Worm (Caenorhabditis elegans) whole organism, L1 larva: ENCODE data around the gene R02D5.6.

Experiments used
- C16A3.4 ChIP-seq: fragments of 150-350 bp; optimal IDR thresholded peaks from 2 replicates; lab custom pipeline; 2014; ENCODE audit warnings: missing biosample characterization, missing genetic modification characterization
- Y116A8C.19 ChIP-seq: sonication (generic microtip); optimal IDR thresholded peaks from 2 replicates; lab custom pipeline; 2016; ENCODE audit warnings: missing compliant biosample characterization, missing genetic modification characterization, borderline replicate concordance
- aha-1 ChIP-seq: fragments of 150-350 bp; optimal IDR thresholded peaks from 2 replicates; lab custom pipeline; 2014; ENCODE audit warnings: missing biosample characterization, missing genetic modification characterization
- alr-1 ChIP-seq: fragments of 200-800 bp; sonication (Bioruptor generic); optimal IDR thresholded peaks from 2 replicates; lab custom pipeline; 2018; ENCODE audit warnings: borderline replicate concordance, mild to moderate bottlenecking, missing genetic modification characterization, missing compliant biosample characterization
- aly-2 ChIP-seq: fragments of 150-350 bp; optimal IDR thresholded peaks from 2 replicates; lab custom pipeline; 2014; ENCODE audit warnings: missing biosample characterization, missing genetic modification characterization
- ama-1 ChIP-seq: fragments of 150-350 bp; optimal IDR thresholded peaks from 2 replicates; lab custom pipeline; 2014
- blmp-1 ChIP-seq: fragments of 150-350 bp; optimal IDR thresholded peaks from 2 replicates; lab custom pipeline; 2014; ENCODE audit warnings: missing biosample characterization, missing genetic modification characterization
- ceh-63 ChIP-seq: fragments of 200-800 bp; sonication (Bioruptor generic); optimal IDR thresholded peaks from 2 replicates; lab custom pipeline; 2018; ENCODE audit warnings: mild to moderate bottlenecking, missing genetic modification characterization, missing compliant biosample characterization
- ceh-88 ChIP-seq: fragments of 200-800 bp; sonication (Bioruptor generic); IDR thresholded peaks from 2 replicates; pipeline ENCODE4 v1.3.6; 2022; ENCODE audit warnings: missing genetic modification characterization, missing compliant biosample characterization
- ceh-90 ChIP-seq: sonication (generic microtip); optimal IDR thresholded peaks from 2 replicates; lab custom pipeline; 2016; ENCODE audit warnings: missing genetic modification characterization, missing compliant biosample characterization
- ces-1 ChIP-seq: fragments of 150-350 bp; optimal IDR thresholded peaks from 2 replicates; lab custom pipeline; 2014; ENCODE audit warnings: missing biosample characterization, missing genetic modification reagents, missing genetic modification characterization
- efl-1 ChIP-seq, 4 experiments: fragments of 150-350 bp; optimal IDR thresholded peaks in 3 of 4; peaks in 1 of 4; 1 replicate in 1 of 4; 2 replicates in 3 of 4; lab custom pipeline; 2014; ENCODE audit warnings: missing biosample characterization in 2 of 4, missing genetic modification characterization in 2 of 4, missing genetic modification reagents in 2 of 4
- efl-3 ChIP-seq: fragments of 200-800 bp; sonication (Bioruptor generic); optimal IDR thresholded peaks from 2 replicates; lab custom pipeline; 2018; ENCODE audit warnings: mild to moderate bottlenecking, missing genetic modification characterization, missing compliant biosample characterization
- egl-13 ChIP-seq: sonication (generic microtip); optimal IDR thresholded peaks from 2 replicates; lab custom pipeline; 2016; ENCODE audit warnings: missing genotype, missing genetic modification reagents, missing genetic modification characterization, missing compliant biosample characterization
- egl-27 ChIP-seq, 2 experiments: fragments of 150-350 bp in 1 of 2; sonication (generic microtip); optimal IDR thresholded peaks; 3 replicates each; lab custom pipeline; 2017 to 2018; ENCODE audit warnings: missing biosample characterization in 2 of 2, missing genetic modification characterization in 2 of 2, missing genetic modification reagents in 2 of 2
- fkh-4 ChIP-seq: sonication (generic microtip); optimal IDR thresholded peaks from 2 replicates; lab custom pipeline; 2016; ENCODE audit warnings: missing compliant biosample characterization, missing genetic modification characterization, borderline replicate concordance
- fkh-8 ChIP-seq: sonication (generic microtip); optimal IDR thresholded peaks from 2 replicates; lab custom pipeline; 2016; ENCODE audit warnings: mild to moderate bottlenecking, missing genetic modification characterization, missing compliant biosample characterization
- hpl-2 ChIP-seq: fragments of 150-350 bp; optimal IDR thresholded peaks from 2 replicates; lab custom pipeline; 2014; ENCODE audit warnings: missing biosample characterization, missing genetic modification reagents, missing genetic modification characterization
- isw-1 ChIP-seq: fragments of 200-800 bp; sonication (Bioruptor generic); IDR thresholded peaks from 2 replicates; pipeline ENCODE4 v1.3.6; 2022; ENCODE audit warnings: missing genetic modification characterization, missing compliant biosample characterization
- lin-39 ChIP-seq: fragments of 150-350 bp; optimal IDR thresholded peaks from 2 replicates; lab custom pipeline; 2014; ENCODE audit warnings: missing biosample characterization, missing genetic modification reagents, missing genetic modification characterization
- mef-2 ChIP-seq: fragments of 150-350 bp; optimal IDR thresholded peaks from 2 replicates; lab custom pipeline; 2014; ENCODE audit warnings: missing biosample characterization, missing genetic modification characterization
- nhr-12 ChIP-seq: sonication (generic microtip); optimal IDR thresholded peaks from 2 replicates; lab custom pipeline; 2017; ENCODE audit warnings: missing biosample characterization, missing genetic modification characterization
- nhr-19 ChIP-seq: fragments of 200-800 bp; sonication (Bioruptor generic); conservative IDR thresholded peaks from 2 replicates; pipeline ENCODE4 v1.3.6; 2022; ENCODE audit warnings: missing genetic modification characterization, missing compliant biosample characterization
- nhr-20 ChIP-seq: sonication (generic microtip); optimal IDR thresholded peaks from 2 replicates; lab custom pipeline; 2016; ENCODE audit warnings: mild to moderate bottlenecking, missing genetic modification characterization, missing compliant biosample characterization
- nhr-237 ChIP-seq: fragments of 150-350 bp; optimal IDR thresholded peaks from 2 replicates; lab custom pipeline; 2014; ENCODE audit warnings: missing biosample characterization, missing genetic modification characterization
- nhr-28 ChIP-seq: fragments of 150-350 bp; optimal IDR thresholded peaks from 2 replicates; lab custom pipeline; 2014; ENCODE audit warnings: missing biosample characterization, missing genetic modification characterization
- nhr-47 ChIP-seq: sonication (generic microtip); optimal IDR thresholded peaks from 2 replicates; lab custom pipeline; 2016; ENCODE audit warnings: mild to moderate bottlenecking, missing genetic modification characterization, moderate library complexity, missing compliant biosample characterization
- nhr-85 ChIP-seq: sonication (generic microtip); peaks from one replicate; lab custom pipeline; 2016; ENCODE audit warnings: missing genetic modification characterization, inconsistent platforms, missing compliant biosample characterization
- pag-3 ChIP-seq: sonication (generic microtip); optimal IDR thresholded peaks from 2 replicates; lab custom pipeline; 2017; ENCODE audit warnings: missing genetic modification characterization, mild to moderate bottlenecking, missing compliant biosample characterization, antibody characterized with exemption, borderline replicate concordance; ENCODE audit not compliant: insufficient read depth
- skn-1 ChIP-seq: fragments of 150-350 bp; optimal IDR thresholded peaks from 2 replicates; lab custom pipeline; 2014; ENCODE audit warnings: missing biosample characterization, missing genetic modification characterization
- snu-23 ChIP-seq: sonication (generic microtip); optimal IDR thresholded peaks from 2 replicates; lab custom pipeline; 2016; ENCODE audit warnings: missing genetic modification characterization, missing compliant biosample characterization
- sox-4 ChIP-seq: sonication (generic microtip); optimal IDR thresholded peaks from 2 replicates; lab custom pipeline; 2016; ENCODE audit warnings: missing genetic modification characterization, missing compliant biosample characterization
- swsn-7 ChIP-seq: sonication (generic microtip); optimal IDR thresholded peaks from 2 replicates; lab custom pipeline; 2016; ENCODE audit warnings: missing genetic modification characterization, missing compliant biosample characterization
- unc-130 ChIP-seq: fragments of 150-350 bp; optimal IDR thresholded peaks from 2 replicates; lab custom pipeline; 2017; ENCODE audit warnings: missing biosample characterization, missing genetic modification characterization, inconsistent platforms
- unc-30 ChIP-seq: sonication (generic microtip); optimal IDR thresholded peaks from 2 replicates; lab custom pipeline; 2017; ENCODE audit warnings: missing biosample characterization, missing genetic modification characterization
- unc-98 ChIP-seq: fragments of 200-800 bp; sonication (Bioruptor generic); IDR thresholded peaks from 2 replicates; pipeline ENCODE4 v1.3.6; 2022; ENCODE audit warnings: missing genetic modification characterization, missing compliant biosample characterization
- vab-15 ChIP-seq: sonication (generic microtip); optimal IDR thresholded peaks from 2 replicates; lab custom pipeline; 2017; ENCODE audit warnings: missing genotype, mild to moderate bottlenecking, missing genetic modification characterization, missing compliant biosample characterization
- zip-4 ChIP-seq: fragments of 200-800 bp; sonication (Bioruptor generic); optimal IDR thresholded peaks from 2 replicates; lab custom pipeline; 2018; ENCODE audit warnings: mild to moderate bottlenecking, missing genetic modification characterization, moderate library complexity, missing compliant biosample characterization

Gene R02D5.6

ce11 chrV:14523788-14524582, 6.1 kb upstream of the R02D5.6 start, which contains the start of gene ril-1 (continued):
- TF ChIP-seq mef-2 (no peak), Y116A8C.19 (tag; lab: Kevin White, UChicago) (no peak), nhr-85 (tag; lab: Kevin White, UChicago) (peak; percentile 67), egl-13 (tag; lab: Kevin White, UChicago) (no peak), aly-2 (no peak), efl-1 (optimal IDR thresholded peaks at IDR 0.05; lab: Kevin White, UChicago) (peak; percentile 38 to 41), efl-1 (GFP tag; optimal IDR thresholded peaks at IDR 0.05 in 1 of 2; lab: Kevin White, UChicago) (peak; percentile 6 to 85), nhr-12 (tag; lab: Kevin White, UChicago) (no peak), unc-130 (tag; lab: Kevin White, UChicago) (peak; percentile 14), isw-1 (GFP tag; lab: Robert Waterston, UW) (no peak), aha-1 (tag; lab: Kevin White, UChicago) (no peak), C16A3.4 (tag; lab: Kevin White, UChicago) (peak; percentile 53), blmp-1 (tag; lab: Kevin White, UChicago) (no peak), swsn-7 (peak; percentile 21), skn-1 (tag; lab: Kevin White, UChicago) (peak; percentile 40), nhr-20 (peak; percentile 25), fkh-4 (tag; lab: Kevin White, UChicago) (no peak), sox-4 (no peak), lin-39 (tag; lab: Kevin White, UChicago) (no peak)

ce11 chrV:14523105-14523504, 5.2 kb upstream of the R02D5.6 start, which contains the start of gene C53A5.2:
C53A5.2 (minus strand) TSS chrV:14523205.
- TF ChIP-seq ces-1 (GFP tag; lab: Kevin White, UChicago) (no peak), efl-1 (optimal IDR thresholded peaks at IDR 0.05; lab: Kevin White, UChicago) (no peak), efl-1 (GFP tag; optimal IDR thresholded peaks at IDR 0.05 in 1 of 2; lab: Kevin White, UChicago) (peak in 1 of 2 experiments; percentile 88)

- TF ChIP-seq hpl-2 (GFP tag; lab: Kevin White, UChicago) (no peak), swsn-7 (no peak), aha-1 (tag; lab: Kevin White, UChicago) (no peak), ama-1 (lab: Kevin White, UChicago) (peak; percentile 37)
Measured at ce11 chrV:14522514-14522913, 4.6 kb upstream of the R02D5.6 start, which contains the start of gene C53A5.16. C53A5.16 (minus strand) TSS chrV:14522614.

- no peak for TF ChIP-seq alr-1 (tag; lab: Kevin White, UChicago)
- no peak for TF ChIP-seq vab-15 (tag; lab: Kevin White, UChicago)
Measured at ce11 chrV:14521000-14521399, 3.1 kb upstream of the R02D5.6 start, which contains the start of gene C53A5.17. C53A5.17 (minus strand) TSS chrV:14521100.

- no peak for TF ChIP-seq efl-3 (GFP tag; lab: Kevin White, UChicago)
- TF ChIP-seq blmp-1 (tag; lab: Kevin White, UChicago), result no peak
- TF ChIP-seq egl-13 (tag; lab: Kevin White, UChicago), result no peak
- TF ChIP-seq nhr-237, result no peak
- no peak for TF ChIP-seq sox-4
- TF ChIP-seq lin-39 (tag; lab: Kevin White, UChicago), result no peak
- no peak for TF ChIP-seq aha-1 (tag; lab: Kevin White, UChicago)
- no peak for TF ChIP-seq unc-30 (tag; lab: Kevin White, UChicago)
- TF ChIP-seq snu-23, result no peak
- TF ChIP-seq unc-130 (tag; lab: Kevin White, UChicago), result no peak
- no peak for TF ChIP-seq unc-98 (GFP tag; lab: Robert Waterston, UW)
- TF ChIP-seq nhr-20, result no peak
- TF ChIP-seq ceh-90 (tag; lab: Kevin White, UChicago), result no peak
Measured at ce11 chrV:14519268-14519667, 1.4 kb upstream of the R02D5.6 start, which contains the start of gene R02D5.8. R02D5.8 (minus strand) TSS chrV:14519368.

- TF ChIP-seq nhr-19 (no peak), pag-3 (tag; lab: Kevin White, UChicago) (peak; percentile 6), ceh-88 (GFP tag; lab: Robert Waterston, UW) (no peak), nhr-28 (tag; lab: Kevin White, UChicago) (no peak), lin-39 (tag; lab: Kevin White, UChicago) (no peak), unc-30 (tag; lab: Kevin White, UChicago) (no peak), nhr-12 (tag; lab: Kevin White, UChicago) (no peak), zip-4 (no peak), nhr-85 (tag; lab: Kevin White, UChicago) (peak; percentile 91), egl-13 (tag; lab: Kevin White, UChicago) (no peak), nhr-47 (no peak), isw-1 (GFP tag; lab: Robert Waterston, UW) (no peak), vab-15 (tag; lab: Kevin White, UChicago) (no peak), skn-1 (tag; lab: Kevin White, UChicago) (peak; percentile 14), egl-27 (tag; optimal IDR thresholded peaks at IDR 0.05; lab: Kevin White, UChicago) (no peak), Y116A8C.19 (tag; lab: Kevin White, UChicago) (no peak), fkh-8 (tag; lab: Kevin White, UChicago) (no peak), ceh-63 (no peak)
Measured at ce11 chrV:14510746-14511145, 7.2 kb downstream of the R02D5.6 start, which contains the start of gene R02D5.9. R02D5.9 (minus strand) TSS chrV:14511123.
